Worm (Caenorhabditis elegans) whole organism, young adult: Measurements from ENCODE around the gene chw-1.

Experiments used
- B0019.2 ChIP-seq: fragments of 200-800 bp; sonication (Bioruptor generic); conservative IDR thresholded peaks from 2 replicates; pipeline ENCODE4 v1.3.6; 2022; ENCODE audit warnings: missing genetic modification reagents, missing genetic modification characterization, missing compliant biosample characterization
- B0035.1 ChIP-seq: sonication (generic microtip); optimal IDR thresholded peaks from 2 replicates; lab custom pipeline; 2016; ENCODE audit warnings: missing genetic modification characterization, mild to moderate bottlenecking, missing compliant biosample characterization, missing genotype, missing genetic modification reagents
- C06A6.2 ChIP-seq: fragments of 200-800 bp; sonication (Bioruptor generic); conservative IDR thresholded peaks from 2 replicates; pipeline ENCODE4 v1.3.6; 2022; ENCODE audit warnings: missing genetic modification characterization, missing compliant biosample characterization
- C17E4.6 ChIP-seq: fragments of 200-800 bp; sonication (Bioruptor generic); IDR thresholded peaks from 2 replicates; pipeline ENCODE4 v1.3.6; 2022; ENCODE audit warnings: missing genetic modification reagents, missing genetic modification characterization, missing compliant biosample characterization
- F10E7.11 ChIP-seq: sonication (generic microtip); optimal IDR thresholded peaks from 2 replicates; lab custom pipeline; 2017; ENCODE audit warnings: mild to moderate bottlenecking, missing genetic modification characterization, moderate library complexity, missing compliant biosample characterization
- F22D6.2 ChIP-seq: sonication (generic microtip); optimal IDR thresholded peaks from 2 replicates; lab custom pipeline; 2016; ENCODE audit warnings: mild to moderate bottlenecking, missing genetic modification characterization, missing compliant biosample characterization
- F23B12.7 ChIP-seq: sonication (generic microtip); optimal IDR thresholded peaks from 2 replicates; lab custom pipeline; 2017; ENCODE audit warnings: missing genetic modification characterization, mild to moderate bottlenecking, missing compliant biosample characterization, antibody characterized with exemption, moderate library complexity; ENCODE audit not compliant: insufficient read depth
- F33H1.4 ChIP-seq: fragments of 200-800 bp; sonication (Bioruptor generic); IDR thresholded peaks from 2 replicates; pipeline ENCODE4 v1.3.6; 2022; ENCODE audit warnings: missing genetic modification reagents, missing genetic modification characterization, missing compliant biosample characterization
- F37B4.10 ChIP-seq: fragments of 200-800 bp; sonication (Bioruptor generic); IDR thresholded peaks from 2 replicates; pipeline ENCODE4 v1.3.6; 2022; ENCODE audit warnings: missing genetic modification characterization, missing compliant biosample characterization
- F49E8.2 ChIP-seq: sonication (generic microtip); optimal IDR thresholded peaks from 3 replicates; lab custom pipeline; 2017; ENCODE audit warnings: missing genetic modification characterization, mild to moderate bottlenecking, missing compliant biosample characterization, antibody characterized with exemption, moderate library complexity; ENCODE audit not compliant: insufficient read depth
- F57A8.1 ChIP-seq: fragments of 200-800 bp; sonication (Bioruptor generic); optimal IDR thresholded peaks from 2 replicates; lab custom pipeline; 2018; ENCODE audit warnings: mild to moderate bottlenecking, missing genetic modification characterization, moderate library complexity, missing compliant biosample characterization
- F57C9.4 ChIP-seq: sonication (generic microtip); optimal IDR thresholded peaks from 2 replicates; lab custom pipeline; 2017; ENCODE audit warnings: mild to moderate bottlenecking, missing genetic modification characterization, missing compliant biosample characterization
- K12H6.12 ChIP-seq: fragments of 200-800 bp; sonication (Bioruptor generic); optimal IDR thresholded peaks from 2 replicates; lab custom pipeline; 2018; ENCODE audit warnings: mild to moderate bottlenecking, missing genetic modification characterization, missing compliant biosample characterization
- Y53F4B.3 ChIP-seq: fragments of 200-800 bp; sonication (Bioruptor generic); IDR thresholded peaks from 2 replicates; pipeline ENCODE4 v1.3.6; 2022; ENCODE audit warnings: missing genetic modification reagents, missing genetic modification characterization, missing compliant biosample characterization
- Y67H2A.10 ChIP-seq: fragments of 200-800 bp; sonication (Bioruptor generic); conservative IDR thresholded peaks from 2 replicates; pipeline ENCODE4 v1.3.6; 2022; ENCODE audit warnings: missing genetic modification reagents, missing genetic modification characterization, missing compliant biosample characterization
- Y79H2A.3 ChIP-seq: fragments of 200-800 bp; sonication (Bioruptor generic); conservative IDR thresholded peaks from 2 replicates; pipeline ENCODE4 v1.3.6; 2022; ENCODE audit warnings: missing genetic modification reagents, missing genetic modification characterization, missing compliant biosample characterization
- aptf-2 ChIP-seq: fragments of 200-800 bp; sonication (Bioruptor generic); conservative IDR thresholded peaks from 2 replicates; pipeline ENCODE4 v1.3.6; 2022; ENCODE audit warnings: missing genetic modification reagents, missing genetic modification characterization, missing compliant biosample characterization
- attf-3 ChIP-seq: fragments of 200-800 bp; sonication (Bioruptor generic); conservative IDR thresholded peaks from 2 replicates; pipeline ENCODE4 v1.3.6; 2022; ENCODE audit warnings: missing genetic modification reagents, missing genetic modification characterization, missing compliant biosample characterization
- attf-6 ChIP-seq: fragments of 200-800 bp; sonication (Bioruptor generic); IDR thresholded peaks from 2 replicates; pipeline ENCODE4 v1.3.6; 2022; ENCODE audit warnings: missing genetic modification reagents, missing genetic modification characterization, missing compliant biosample characterization
- bed-1 ChIP-seq: fragments of 200-800 bp; sonication (Bioruptor generic); IDR thresholded peaks from 2 replicates; pipeline ENCODE4 v1.3.6; 2022; ENCODE audit warnings: missing genetic modification reagents, missing genetic modification characterization, missing compliant biosample characterization
- cebp-1 ChIP-seq, 2 experiments: fragments of 200-800 bp in 1 of 2; sonication (Bioruptor generic) in 1 of 2; sonication (generic microtip) in 1 of 2; IDR thresholded peaks in 1 of 2; optimal IDR thresholded peaks in 1 of 2; 2 replicates each; pipeline versions ENCODE4 v1.3.6 to Lab custom; 2017 to 2022; ENCODE audit warnings: missing compliant biosample characterization in 2 of 2, missing genetic modification characterization in 2 of 2, mild to moderate bottlenecking in 1 of 2, missing genetic modification reagents in 1 of 2, moderate library complexity in 1 of 2
- ceh-100 ChIP-seq: fragments of 200-800 bp; sonication (Bioruptor generic); IDR thresholded peaks from 2 replicates; pipeline ENCODE4 v1.3.6; 2022; ENCODE audit warnings: missing genetic modification reagents, missing genetic modification characterization, missing compliant biosample characterization
- ceh-27 ChIP-seq: fragments of 200-800 bp; sonication (Bioruptor generic); optimal IDR thresholded peaks from 2 replicates; lab custom pipeline; 2018; ENCODE audit warnings: mild to moderate bottlenecking, missing genetic modification characterization, moderate library complexity, missing compliant biosample characterization
- ceh-40 ChIP-seq: fragments of 200-800 bp; sonication (Bioruptor generic); IDR thresholded peaks from 2 replicates; pipeline ENCODE4 v1.3.6; 2022; ENCODE audit warnings: missing genetic modification characterization, missing compliant biosample characterization
- ceh-58 ChIP-seq: fragments of 200-800 bp; sonication (Bioruptor generic); IDR thresholded peaks from 2 replicates; pipeline ENCODE4 v1.3.6; 2022; ENCODE audit warnings: missing genetic modification characterization, missing compliant biosample characterization
- ceh-79 ChIP-seq: sonication (generic microtip); optimal IDR thresholded peaks from 2 replicates; lab custom pipeline; 2017; ENCODE audit warnings: mild to moderate bottlenecking, missing genetic modification characterization, missing compliant biosample characterization
- ceh-91 ChIP-seq: fragments of 200-800 bp; sonication (Bioruptor generic); IDR thresholded peaks from 2 replicates; pipeline ENCODE4 v1.3.6; 2022; ENCODE audit warnings: missing genetic modification reagents, missing genetic modification characterization, missing compliant biosample characterization
- die-1 ChIP-seq: sonication (generic microtip); optimal IDR thresholded peaks from 2 replicates; lab custom pipeline; 2016; ENCODE audit warnings: missing genotype, mild to moderate bottlenecking, missing genetic modification characterization, missing compliant biosample characterization
- dox-1 ChIP-seq: fragments of 200-800 bp; sonication (Bioruptor generic); IDR thresholded peaks from 2 replicates; pipeline ENCODE4 v1.3.6; 2022; ENCODE audit warnings: missing genetic modification reagents, missing genetic modification characterization, missing compliant biosample characterization
- dpff-1 ChIP-seq: sonication (generic microtip); optimal IDR thresholded peaks from 2 replicates; lab custom pipeline; 2017; ENCODE audit warnings: mild to moderate bottlenecking, missing genetic modification characterization, missing compliant biosample characterization
- efl-1 ChIP-seq: fragments of 150-350 bp; optimal IDR thresholded peaks from 2 replicates; lab custom pipeline; 2014; ENCODE audit warnings: missing biosample characterization, missing genetic modification reagents, missing genetic modification characterization
- egl-18 ChIP-seq: fragments of 200-800 bp; sonication (Bioruptor generic); IDR thresholded peaks from 2 replicates; pipeline ENCODE4 v1.3.6; 2022; ENCODE audit warnings: missing genetic modification reagents, missing genetic modification characterization, missing compliant biosample characterization
- let-526 ChIP-seq: fragments of 200-800 bp; sonication (Bioruptor generic); IDR thresholded peaks from 2 replicates; pipeline ENCODE4 v1.3.6; 2022; ENCODE audit warnings: missing genetic modification reagents, missing genetic modification characterization, missing compliant biosample characterization
- let-607 ChIP-seq, 2 experiments: fragments of 200-800 bp in 1 of 2; sonication (Bioruptor generic) in 1 of 2; sonication (generic microtip) in 1 of 2; optimal IDR thresholded peaks; 2 replicates each; lab custom pipeline; 2016 to 2018; ENCODE audit warnings: mild to moderate bottlenecking in 2 of 2, missing compliant biosample characterization in 2 of 2, missing genetic modification characterization in 2 of 2, moderate library complexity in 2 of 2, missing genotype in 1 of 2
- lin-35 ChIP-seq, 3 experiments: fragments of 150-350 bp in 2 of 3; sonication (generic microtip) in 1 of 3; optimal IDR thresholded peaks; 2 replicates each; lab custom pipeline; 2014 to 2018; ENCODE audit warnings: missing biosample characterization in 3 of 3, missing genetic modification characterization in 3 of 3, missing genetic modification reagents in 3 of 3
- lin-40 ChIP-seq: sonication (generic microtip); optimal IDR thresholded peaks from 2 replicates; lab custom pipeline; 2016; ENCODE audit warnings: missing genetic modification characterization, mild to moderate bottlenecking, missing compliant biosample characterization, missing genotype, missing genetic modification reagents
- madf-10 ChIP-seq: sonication (generic microtip); optimal IDR thresholded peaks from 2 replicates; lab custom pipeline; 2016; ENCODE audit warnings: mild to moderate bottlenecking, missing genetic modification characterization, missing compliant biosample characterization
- madf-3 ChIP-seq: fragments of 200-800 bp; sonication (Bioruptor generic); IDR thresholded peaks from 2 replicates; pipeline ENCODE4 v1.3.6; 2022; ENCODE audit warnings: missing genetic modification reagents, missing genetic modification characterization, missing compliant biosample characterization
- mxl-1 ChIP-seq: sonication (generic microtip); optimal IDR thresholded peaks from 2 replicates; lab custom pipeline; 2016; ENCODE audit warnings: missing genetic modification characterization, missing compliant biosample characterization
- nfya-2 ChIP-seq: fragments of 200-800 bp; sonication (Bioruptor generic); IDR thresholded peaks from 2 replicates; pipeline ENCODE4 v1.3.6; 2022; ENCODE audit warnings: missing genetic modification reagents, missing genetic modification characterization, missing compliant biosample characterization
- nhr-80 ChIP-seq: sonication (generic microtip); optimal IDR thresholded peaks from 2 replicates; lab custom pipeline; 2016; ENCODE audit warnings: missing genetic modification characterization, missing compliant biosample characterization
- rcor-1 ChIP-seq: fragments of 200-800 bp; sonication (Bioruptor generic); IDR thresholded peaks from 2 replicates; pipeline ENCODE4 v1.3.6; 2022; ENCODE audit warnings: missing genetic modification reagents, missing genetic modification characterization, missing compliant biosample characterization
- sea-2 ChIP-seq: fragments of 200-800 bp; sonication (Bioruptor generic); IDR thresholded peaks from 2 replicates; pipeline ENCODE4 v1.3.6; 2022; ENCODE audit warnings: missing genetic modification characterization, missing compliant biosample characterization
- snpc-1.3 ChIP-seq: sonication (generic microtip); optimal IDR thresholded peaks from 2 replicates; lab custom pipeline; 2017; ENCODE audit warnings: missing genetic modification characterization, mild to moderate bottlenecking, missing compliant biosample characterization, antibody characterized with exemption, moderate library complexity, missing genotype, missing genetic modification reagents; ENCODE audit not compliant: insufficient read depth
- sptf-2 ChIP-seq: fragments of 200-800 bp; sonication (Bioruptor generic); optimal IDR thresholded peaks from 2 replicates; lab custom pipeline; 2018; ENCODE audit warnings: mild to moderate bottlenecking, missing genetic modification characterization, missing compliant biosample characterization
- unc-62 ChIP-seq: fragments of 150-350 bp; optimal IDR thresholded peaks from 2 replicates; lab custom pipeline; 2014; ENCODE audit warnings: missing biosample characterization, missing genetic modification reagents, missing genetic modification characterization
- zfh-2 ChIP-seq: fragments of 200-800 bp; sonication (Bioruptor generic); conservative IDR thresholded peaks from 2 replicates; pipeline ENCODE4 v1.3.6; 2022; ENCODE audit warnings: missing genetic modification reagents, missing genetic modification characterization, missing compliant biosample characterization
- ztf-18 ChIP-seq: sonication (generic microtip); optimal IDR thresholded peaks from 2 replicates; lab custom pipeline; 2016; ENCODE audit warnings: missing genotype, mild to moderate bottlenecking, missing genetic modification characterization, missing compliant biosample characterization

The chw-1 gene

ce11 chrV:10466607-10467092 is 4.6 kb downstream of the chw-1 start (continued):
- no peak for TF ChIP-seq let-607 (tag; optimal IDR thresholded peaks at IDR 0.05; lab: Kevin White, UChicago)
- TF ChIP-seq F10E7.11 (tag; lab: Kevin White, UChicago) = no peak
- no peak for TF ChIP-seq efl-1 (GFP tag; lab: Kevin White, UChicago)
- peak; percentile 94 for TF ChIP-seq lin-40 (tag; lab: Kevin White, UChicago)
- no peak for TF ChIP-seq F37B4.10
- no peak for TF ChIP-seq dpff-1 (tag; lab: Kevin White, UChicago)
- no peak for TF ChIP-seq B0019.2 (GFP tag; lab: Robert Waterston, UW)
- no peak for TF ChIP-seq madf-3 (GFP tag; lab: Robert Waterston, UW)
- TF ChIP-seq die-1 (tag; lab: Kevin White, UChicago) = peak; percentile 60
- no peak for TF ChIP-seq C17E4.6 (GFP tag; lab: Robert Waterston, UW)
- no peak for TF ChIP-seq aptf-2 (GFP tag; lab: Robert Waterston, UW)
- peak; percentile 75 for TF ChIP-seq madf-10 (tag; lab: Kevin White, UChicago)
- TF ChIP-seq nhr-80 (tag; lab: Kevin White, UChicago) = peak; percentile 64
- peak; percentile 79 for TF ChIP-seq C06A6.2
- no peak for TF ChIP-seq snpc-1.3 (tag; lab: Kevin White, UChicago)
- TF ChIP-seq Y53F4B.3 (GFP tag; lab: Robert Waterston, UW) = no peak
- no peak for TF ChIP-seq attf-6 (GFP tag; lab: Robert Waterston, UW)
- no peak for TF ChIP-seq ceh-58 (GFP tag; lab: Robert Waterston, UW)
- no peak for TF ChIP-seq sptf-2 (GFP tag; lab: Kevin White, UChicago)
- TF ChIP-seq B0035.1 (tag; lab: Kevin White, UChicago) = peak; percentile 16
- TF ChIP-seq ceh-100 = no peak
- no peak for TF ChIP-seq F23B12.7
- TF ChIP-seq dox-1 = peak; percentile 78; the same call in 1 of the 2 replicates
- TF ChIP-seq F57C9.4 (tag; lab: Kevin White, UChicago) = no peak
- no peak for TF ChIP-seq bed-1 (GFP tag; lab: Robert Waterston, UW)
- TF ChIP-seq F49E8.2 (tag; lab: Kevin White, UChicago) = no peak
- TF ChIP-seq zfh-2 = no peak
- TF ChIP-seq ztf-18 (tag; lab: Kevin White, UChicago) = peak; percentile 68
- no peak for TF ChIP-seq mxl-1
- peak; percentile 9 for TF ChIP-seq unc-62 (GFP tag; lab: Kevin White, UChicago)
- no peak for TF ChIP-seq Y79H2A.3 (GFP tag; lab: Robert Waterston, UW)
- peak; percentile 90 for TF ChIP-seq K12H6.12 (tag; lab: Kevin White, UChicago)
- peak in 1 of 3 experiments; percentile 79 for TF ChIP-seq lin-35 (GFP tag; optimal IDR thresholded peaks at IDR 0.05; lab: Kevin White, UChicago)
- peak; percentile 78; the same call in 1 of the 2 replicates for TF ChIP-seq egl-18 (GFP tag; lab: Robert Waterston, UW)
- no peak for TF ChIP-seq ceh-40 (GFP tag; lab: Robert Waterston, UW)
- TF ChIP-seq cebp-1 (GFP tag; IDR thresholded peaks at IDR 0.05; lab: Robert Waterston, UW) = no peak
- TF ChIP-seq cebp-1 (tag; optimal IDR thresholded peaks at IDR 0.05; lab: Kevin White, UChicago) = peak; percentile 85
- TF ChIP-seq attf-3 (GFP tag; lab: Robert Waterston, UW) = no peak
- no peak for TF ChIP-seq ceh-91 (GFP tag; lab: Robert Waterston, UW)
- no peak for TF ChIP-seq F22D6.2 (tag; lab: Kevin White, UChicago)
- TF ChIP-seq ceh-79 (tag; lab: Kevin White, UChicago) = no peak
- TF ChIP-seq rcor-1 (GFP tag; lab: Robert Waterston, UW) = no peak
- TF ChIP-seq ceh-27 = peak; percentile 94
- no peak for TF ChIP-seq F33H1.4 (GFP tag; lab: Robert Waterston, UW)
- no peak for TF ChIP-seq sea-2
- peak; percentile 66; the same call in 1 of the 2 replicates for TF ChIP-seq let-526
- TF ChIP-seq Y67H2A.10 (GFP tag; lab: Robert Waterston, UW) = 0 out of 2 replicates have a peak, but pooled peaks have one; percentile 39
- no peak for TF ChIP-seq nfya-2 (GFP tag; lab: Robert Waterston, UW)
- TF ChIP-seq F57A8.1 = no peak
